Worm (Caenorhabditis elegans): ENCODE results near the gene str-178.

Gene str-178

ce11 chrV:12732734-12733133 lies 16.4 kb upstream of the str-178 start:
- TF ChIP-seq ama-1 (optimal IDR thresholded peaks at IDR 0.05) (no peak), hnd-1 (tag; optimal IDR thresholded peaks at IDR 0.05) (no peak), tbx-37 (GFP tag; conservative IDR thresholded peaks at IDR 0.05) (no peak), tbx-11 (GFP tag; IDR thresholded peaks at IDR 0.05) (no peak), B0310.2 (tag; optimal IDR thresholded peaks at IDR 0.05) (no peak), sea-1 (GFP tag; conservative IDR thresholded peaks at IDR 0.05) (no peak), ceh-36 (tag; optimal IDR thresholded peaks at IDR 0.05) (no peak)

ce11 chrV:12729220-12729619 lies 12.9 kb upstream of the str-178 start, which contains the start of gene R11D1.10:
Gene R11D1.10, plus strand, starts transcription at chrV:12729520.
- TF ChIP-seq ceh-36 (tag; optimal IDR thresholded peaks at IDR 0.05): no peak
- TF ChIP-seq hmg-4 (GFP tag; optimal IDR thresholded peaks at IDR 0.05): no peak
- no peak for TF ChIP-seq aly-1 (tag; optimal IDR thresholded peaks at IDR 0.05)
- TF ChIP-seq scrt-1 (GFP tag; IDR thresholded peaks at IDR 0.05): no peak
- TF ChIP-seq tra-4 (tag; optimal IDR thresholded peaks at IDR 0.05): no peak
- TF ChIP-seq flt-1 (GFP tag; IDR thresholded peaks at IDR 0.05): no peak
- no peak for TF ChIP-seq hnd-1 (tag; optimal IDR thresholded peaks at IDR 0.05)

ce11 chrV:12728062-12728665 lies 11.8 kb upstream of the str-178 start, which contains the start of the genes rpl-28 and mrpl-49:
Gene rpl-28, minus strand, starts transcription at chrV:12728112.
Gene mrpl-49, plus strand, starts transcription at chrV:12728631.
- TF ChIP-seq flt-1 (GFP tag; IDR thresholded peaks at IDR 0.05): no peak
- peak; percentile 33 for TF ChIP-seq F13C5.2 (tag; optimal IDR thresholded peaks at IDR 0.05)
- no peak for TF ChIP-seq hnd-1 (tag; optimal IDR thresholded peaks at IDR 0.05)

ce11 chrV:12727104-12727637 lies 10.8 kb upstream of the str-178 start, which contains the start of gene R11D1.13:
Gene R11D1.13, plus strand, starts transcription at chrV:12727154.
- TF ChIP-seq scrt-1 (GFP tag; IDR thresholded peaks at IDR 0.05) (no peak), hnd-1 (tag; optimal IDR thresholded peaks at IDR 0.05) (no peak), sea-1 (GFP tag; conservative IDR thresholded peaks at IDR 0.05) (no peak), ama-1 (optimal IDR thresholded peaks at IDR 0.05) (no peak), pes-1 (GFP tag; IDR thresholded peaks at IDR 0.05) (no peak), ceh-36 (tag; optimal IDR thresholded peaks at IDR 0.05) (no peak), tbx-11 (GFP tag; IDR thresholded peaks at IDR 0.05) (no peak), flt-1 (GFP tag; IDR thresholded peaks at IDR 0.05) (no peak), hmbx-1 (tag; optimal IDR thresholded peaks at IDR 0.05) (no peak), F13C5.2 (tag; optimal IDR thresholded peaks at IDR 0.05) (no peak), aly-1 (tag; optimal IDR thresholded peaks at IDR 0.05) (no peak), tbx-37 (GFP tag; conservative IDR thresholded peaks at IDR 0.05) (no peak), B0310.2 (tag; optimal IDR thresholded peaks at IDR 0.05) (no peak), ets-7 (tag; optimal IDR thresholded peaks at IDR 0.05) (no peak), ceh-13 (GFP tag; optimal IDR thresholded peaks at IDR 0.05) (no peak), hmg-4 (GFP tag; optimal IDR thresholded peaks at IDR 0.05) (no peak), tra-4 (tag; optimal IDR thresholded peaks at IDR 0.05) (no peak)

ce11 chrV:12725893-12726292 lies 9.5 kb upstream of the str-178 start, which contains the start of gene R11D1.12:
Gene R11D1.12, minus strand, starts transcription at chrV:12725993.
- TF ChIP-seq aly-1 (tag; optimal IDR thresholded peaks at IDR 0.05) (no peak), scrt-1 (GFP tag; IDR thresholded peaks at IDR 0.05) (no peak), tra-4 (tag; optimal IDR thresholded peaks at IDR 0.05) (no peak), tbx-37 (GFP tag; conservative IDR thresholded peaks at IDR 0.05) (no peak), hmbx-1 (tag; optimal IDR thresholded peaks at IDR 0.05) (no peak), ama-1 (optimal IDR thresholded peaks at IDR 0.05) (no peak), hmg-4 (GFP tag; optimal IDR thresholded peaks at IDR 0.05) (no peak), B0310.2 (tag; optimal IDR thresholded peaks at IDR 0.05) (no peak), F13C5.2 (tag; optimal IDR thresholded peaks at IDR 0.05) (no peak), tbx-11 (GFP tag; IDR thresholded peaks at IDR 0.05) (no peak), pes-1 (GFP tag; IDR thresholded peaks at IDR 0.05) (no peak), hnd-1 (tag; optimal IDR thresholded peaks at IDR 0.05) (no peak), sea-1 (GFP tag; conservative IDR thresholded peaks at IDR 0.05) (no peak), ceh-13 (GFP tag; optimal IDR thresholded peaks at IDR 0.05) (no peak), flt-1 (GFP tag; IDR thresholded peaks at IDR 0.05) (no peak), ceh-36 (tag; optimal IDR thresholded peaks at IDR 0.05) (no peak)

ce11 chrV:12719713-12720112 lies 3.4 kb upstream of the str-178 start, which contains the start of gene R11D1.7:
Gene R11D1.7, plus strand, starts transcription at chrV:12720013.
- no peak for TF ChIP-seq pes-1 (GFP tag; IDR thresholded peaks at IDR 0.05)
- TF ChIP-seq scrt-1 (GFP tag; IDR thresholded peaks at IDR 0.05): no peak
- no peak for TF ChIP-seq hmbx-1 (tag; optimal IDR thresholded peaks at IDR 0.05)
- TF ChIP-seq ceh-13 (GFP tag; optimal IDR thresholded peaks at IDR 0.05): no peak
- no peak for TF ChIP-seq tra-4 (tag; optimal IDR thresholded peaks at IDR 0.05)
- TF ChIP-seq flt-1 (GFP tag; IDR thresholded peaks at IDR 0.05): no peak
- TF ChIP-seq ama-1 (optimal IDR thresholded peaks at IDR 0.05): no peak

- TF ChIP-seq ceh-13 (GFP tag; optimal IDR thresholded peaks at IDR 0.05) (no peak), scrt-1 (GFP tag; IDR thresholded peaks at IDR 0.05) (no peak), ceh-36 (tag; optimal IDR thresholded peaks at IDR 0.05) (no peak), aly-1 (tag; optimal IDR thresholded peaks at IDR 0.05) (no peak), hmg-4 (GFP tag; optimal IDR thresholded peaks at IDR 0.05) (no peak), hmbx-1 (tag; optimal IDR thresholded peaks at IDR 0.05) (no peak), F13C5.2 (tag; optimal IDR thresholded peaks at IDR 0.05) (no peak), B0310.2 (tag; optimal IDR thresholded peaks at IDR 0.05) (no peak), hnd-1 (tag; optimal IDR thresholded peaks at IDR 0.05) (no peak), sea-1 (GFP tag; conservative IDR thresholded peaks at IDR 0.05) (no peak), tra-4 (tag; optimal IDR thresholded peaks at IDR 0.05) (no peak), ama-1 (optimal IDR thresholded peaks at IDR 0.05) (no peak), pes-1 (GFP tag; IDR thresholded peaks at IDR 0.05) (no peak), ets-7 (tag; optimal IDR thresholded peaks at IDR 0.05) (no peak)
Measured at ce11 chrV:12718622-12719021, 2.3 kb upstream of the str-178 start, which contains the start of gene str-181. Gene str-181, minus strand, starts transcription at chrV:12718722.
